Worm (Caenorhabditis elegans): ENCODE results near the gene F53B3.6.

The F53B3.6 gene

DNA sequence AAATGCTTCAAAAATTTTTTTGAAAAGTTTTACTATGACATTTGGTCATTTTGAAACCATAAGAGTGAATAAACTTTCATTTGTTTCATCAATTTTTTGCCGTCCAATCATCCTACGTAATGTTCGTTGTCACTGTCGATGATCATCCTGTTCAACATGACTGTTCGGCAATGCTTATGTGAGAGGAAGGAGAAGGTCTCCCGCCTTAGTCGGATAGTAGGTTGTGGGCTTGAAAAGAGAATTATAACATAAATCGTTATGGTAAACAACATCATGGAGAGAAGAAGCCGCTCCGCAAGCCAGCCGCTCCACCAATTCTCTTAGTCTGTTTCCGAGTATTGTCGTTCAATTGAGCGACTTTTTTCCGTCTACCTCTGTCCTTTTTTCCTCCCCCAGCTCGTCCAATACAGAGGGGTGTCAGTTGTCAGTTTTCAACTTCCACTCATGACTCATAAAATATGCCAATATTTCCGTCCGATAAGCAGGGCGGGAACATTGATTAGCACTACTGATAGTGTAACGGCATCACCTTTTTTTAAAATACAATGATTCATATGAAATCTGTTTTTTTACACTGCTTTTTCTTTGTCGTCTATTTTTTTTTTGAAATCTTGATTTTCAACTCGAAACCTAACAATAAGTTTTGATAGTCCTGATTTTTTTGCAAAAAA, 42.2 kb downstream of the F53B3.6 start:
- TF ChIP-seq lim-7 (GFP tag; IDR thresholded peaks at IDR 0.05), result no peak
- peak; percentile 61 for TF ChIP-seq dmd-6 (GFP tag; IDR thresholded peaks at IDR 0.05)
- TF ChIP-seq ces-1 (GFP tag; optimal IDR thresholded peaks at IDR 0.05), result no peak
- TF ChIP-seq ceh-44 (GFP tag; IDR thresholded peaks at IDR 0.05), result no peak
- no peak for TF ChIP-seq ztf-7 (tag; optimal IDR thresholded peaks at IDR 0.05)
- TF ChIP-seq nhr-28 (tag; optimal IDR thresholded peaks at IDR 0.05), result peak; percentile 9
- no peak for TF ChIP-seq spr-1 (tag; optimal IDR thresholded peaks at IDR 0.05)
- peak in 1 of 2 experiments; percentile 97 for TF ChIP-seq unc-62 (GFP tag; optimal IDR thresholded peaks at IDR 0.05 in 1 of 2)
- TF ChIP-seq unc-62 (tag; optimal IDR thresholded peaks at IDR 0.05), result no peak
- TF ChIP-seq dve-1 (tag; optimal IDR thresholded peaks at IDR 0.05; ENCODE audit: insufficient read depth), result peak; percentile 18
- no peak for TF ChIP-seq hif-1 (tag; optimal IDR thresholded peaks at IDR 0.05)
- peak; percentile 44 for TF ChIP-seq hlh-11 (tag; optimal IDR thresholded peaks at IDR 0.05)
- TF ChIP-seq pqm-1 (tag; optimal IDR thresholded peaks at IDR 0.05), result peak; percentile 93
- no peak for TF ChIP-seq T20F7.1 (GFP tag; optimal IDR thresholded peaks at IDR 0.05)
- TF ChIP-seq zfp-2 (tag; optimal IDR thresholded peaks at IDR 0.05), result no peak
- no peak for TF ChIP-seq ceh-32 (tag; optimal IDR thresholded peaks at IDR 0.05; ENCODE audit: poor library complexity)
- peak; percentile 13 for TF ChIP-seq hlh-30 (tag; optimal IDR thresholded peaks at IDR 0.05; ENCODE audit: insufficient read depth)
- no peak for TF ChIP-seq duxl-1 (tag; optimal IDR thresholded peaks at IDR 0.05; ENCODE audit: poor library complexity)
- no peak for TF ChIP-seq dmd-9 (GFP tag; IDR thresholded peaks at IDR 0.05)
- no peak for TF ChIP-seq mdt-29 (GFP tag; IDR thresholded peaks at IDR 0.05)
- no peak for TF ChIP-seq spr-3 (GFP tag; optimal IDR thresholded peaks at IDR 0.05)
- TF ChIP-seq F37D6.2 (tag; optimal IDR thresholded peaks at IDR 0.05), result no peak
- no peak for TF ChIP-seq nhr-41 (GFP tag; IDR thresholded peaks at IDR 0.05)

- TF ChIP-seq ces-1 (GFP tag; optimal IDR thresholded peaks at IDR 0.05) (no peak), R02D3.7 (tag; optimal IDR thresholded peaks at IDR 0.05) (no peak), daf-8 (GFP tag; IDR thresholded peaks at IDR 0.05) (no peak), set-16 (GFP tag; IDR thresholded peaks at IDR 0.05) (peak; percentile 89), spr-1 (tag; optimal IDR thresholded peaks at IDR 0.05) (no peak), ztf-7 (tag; optimal IDR thresholded peaks at IDR 0.05) (no peak), dve-1 (tag; optimal IDR thresholded peaks at IDR 0.05; ENCODE audit: insufficient read depth) (no peak), pqm-1 (tag; optimal IDR thresholded peaks at IDR 0.05) (no peak), snpc-1.2 (GFP tag; IDR thresholded peaks at IDR 0.05) (no peak), dmd-9 (GFP tag; IDR thresholded peaks at IDR 0.05) (no peak), lin-15B (tag; optimal IDR thresholded peaks at IDR 0.05) (no peak), skn-1 (tag; optimal IDR thresholded peaks at IDR 0.05) (no peak), daf-19 (GFP tag; conservative IDR thresholded peaks at IDR 0.05) (no peak), mep-1 (tag; optimal IDR thresholded peaks at IDR 0.05) (peak; percentile 3), rbr-2 (tag; optimal IDR thresholded peaks at IDR 0.05) (no peak), tag-97 (GFP tag; IDR thresholded peaks at IDR 0.05) (no peak), zfp-3 (GFP tag; conservative IDR thresholded peaks at IDR 0.05) (no peak), F10B5.3 (tag; optimal IDR thresholded peaks at IDR 0.05) (no peak), fkh-10 (GFP tag; optimal IDR thresholded peaks at IDR 0.05) (no peak), duxl-1 (tag; optimal IDR thresholded peaks at IDR 0.05; ENCODE audit: poor library complexity) (no peak), daf-16 (GFP tag; optimal IDR thresholded peaks at IDR 0.05) (no peak), daf-16 (tag; optimal IDR thresholded peaks at IDR 0.05) (no peak), ZK337.2 (GFP tag; IDR thresholded peaks at IDR 0.05) (0 out of 2 replicates have a peak, but pooled peaks have one; percentile 19), ama-1 (optimal IDR thresholded peaks at IDR 0.05) (no peak), dmd-8 (GFP tag; IDR thresholded peaks at IDR 0.05) (no peak), mxl-2 (GFP tag; conservative IDR thresholded peaks at IDR 0.05) (no peak), ceh-20 (GFP tag; IDR thresholded peaks at IDR 0.05) (no peak), F44E2.7 (GFP tag; IDR thresholded peaks at IDR 0.05) (no peak), unc-130 (GFP tag; optimal IDR thresholded peaks at IDR 0.05) (no peak), unc-62 (GFP tag; optimal IDR thresholded peaks at IDR 0.05 in 1 of 2) (peak in 1 of 2 experiments; percentile 54), unc-62 (tag; optimal IDR thresholded peaks at IDR 0.05) (no peak), lin-29 (GFP tag; IDR thresholded peaks at IDR 0.05) (no peak), vab-7 (GFP tag; IDR thresholded peaks at IDR 0.05) (no peak), aha-1 (tag) (no peak)
Measured at ce11 chrX:2907296-2907873, 43.4 kb downstream of the F53B3.6 start.
